Worm (Caenorhabditis elegans): ENCODE results near the gene C02G6.3.
A peak's percentile ranks its signal among the peaks of the same experiment; 100 is the strongest.

The C02G6.3 gene

DNA sequence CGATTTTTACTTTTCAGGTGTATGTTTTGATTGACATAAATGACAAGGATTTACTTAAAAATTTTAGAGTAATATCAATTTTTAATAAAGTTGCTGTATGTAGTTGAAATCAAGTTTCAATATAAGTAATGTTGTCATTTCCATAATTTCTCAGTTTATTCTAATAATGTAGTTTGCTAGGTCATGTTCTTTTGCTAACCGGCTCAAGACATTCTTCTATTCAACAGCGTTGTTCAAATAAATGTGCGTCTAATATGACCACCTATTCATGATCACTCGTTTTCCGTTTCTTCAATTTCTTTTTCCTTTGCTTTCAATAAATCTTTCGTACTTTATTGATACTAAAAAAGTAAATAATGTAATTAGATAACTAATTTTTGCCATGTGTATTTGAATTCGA, at the start of gene C02G6.3:
Gene C02G6.3, plus strand, starts transcription at position 301 of the 400 bp plus-strand sequence.
- TF ChIP-seq W03F9.2 (tag; optimal IDR thresholded peaks at IDR 0.05): no peak
- no peak for TF ChIP-seq dao-5 (tag; optimal IDR thresholded peaks at IDR 0.05)
- no peak for TF ChIP-seq him-1 (tag; optimal IDR thresholded peaks at IDR 0.05)

DNA sequence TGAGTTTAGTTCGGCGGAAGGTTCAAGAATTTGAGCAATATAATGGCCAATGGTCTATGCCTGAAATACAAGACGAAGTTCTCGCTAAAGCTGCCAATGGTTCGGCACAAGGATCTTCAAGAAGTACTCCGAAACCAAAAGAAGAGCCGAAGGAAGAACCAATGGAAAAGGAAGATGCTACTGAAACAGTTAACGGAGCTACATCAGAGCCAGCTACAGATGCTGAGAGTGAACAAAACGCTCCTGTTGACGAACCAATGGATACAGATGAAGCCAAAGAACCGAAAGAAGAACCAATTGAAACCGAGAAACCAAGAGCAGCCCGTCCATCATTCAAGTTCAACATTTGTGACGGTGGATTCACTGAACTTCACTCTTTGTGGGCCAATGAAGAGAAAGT, 48.9 kb upstream of the C02G6.3 start:
- no peak for TF ChIP-seq dao-5 (tag; optimal IDR thresholded peaks at IDR 0.05)
- TF ChIP-seq W03F9.2 (tag; optimal IDR thresholded peaks at IDR 0.05): no peak
- no peak for TF ChIP-seq him-1 (tag; optimal IDR thresholded peaks at IDR 0.05)

- TF ChIP-seq dao-5 (tag; optimal IDR thresholded peaks at IDR 0.05) (no peak), him-1 (tag; optimal IDR thresholded peaks at IDR 0.05) (no peak), W03F9.2 (tag; optimal IDR thresholded peaks at IDR 0.05) (no peak)
Measured at ce11 chrV:5832799-5833198, 47.4 kb upstream of the C02G6.3 start.

ce11 chrV:5833531-5833930, 46.6 kb upstream of the C02G6.3 start, which contains the start of gene srh-76:
Gene srh-76, plus strand, starts transcription at chrV:5833831.
- no peak for TF ChIP-seq W03F9.2 (tag; optimal IDR thresholded peaks at IDR 0.05)
- TF ChIP-seq him-1 (tag; optimal IDR thresholded peaks at IDR 0.05): no peak
- TF ChIP-seq dao-5 (tag; optimal IDR thresholded peaks at IDR 0.05): no peak

ce11 chrV:5835397-5835796, 44.8 kb upstream of the C02G6.3 start:
- TF ChIP-seq him-1 (tag; optimal IDR thresholded peaks at IDR 0.05): no peak
- TF ChIP-seq W03F9.2 (tag; optimal IDR thresholded peaks at IDR 0.05): no peak
- no peak for TF ChIP-seq dao-5 (tag; optimal IDR thresholded peaks at IDR 0.05)

DNA sequence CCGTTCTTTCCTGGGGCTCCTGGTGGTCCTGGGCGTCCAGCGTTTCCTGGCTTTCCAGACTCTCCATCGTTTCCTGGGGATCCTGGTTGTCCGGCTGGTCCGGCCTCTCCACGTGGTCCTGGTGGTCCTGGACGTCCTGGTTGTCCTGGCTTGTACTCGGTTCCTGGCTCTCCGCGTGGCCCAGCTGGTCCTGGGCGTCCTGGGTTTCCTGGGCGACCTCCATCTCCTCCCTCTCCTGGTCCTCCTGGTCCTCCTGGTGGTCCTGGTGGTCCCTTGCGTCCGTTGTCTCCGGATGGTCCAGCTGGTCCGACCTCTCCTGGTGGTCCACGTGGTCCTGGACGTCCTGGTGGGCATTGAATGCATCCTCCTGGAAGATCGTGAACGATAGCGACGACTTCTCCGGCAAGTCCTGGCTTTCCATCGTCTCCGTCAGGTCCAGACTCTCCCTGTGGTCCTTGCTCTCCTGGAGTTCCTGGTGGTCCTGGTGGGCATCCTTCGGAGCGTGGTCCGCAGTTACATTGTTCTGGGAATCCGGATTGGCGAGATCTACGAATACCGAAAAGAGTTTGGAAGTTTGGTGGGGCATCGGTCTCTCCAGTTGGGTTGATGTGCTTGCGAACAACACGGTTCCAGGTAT, 44.1 kb upstream of the C02G6.3 start:
- TF ChIP-seq W03F9.2 (tag; optimal IDR thresholded peaks at IDR 0.05): no peak
- no peak for TF ChIP-seq him-1 (tag; optimal IDR thresholded peaks at IDR 0.05)
- no peak for TF ChIP-seq dao-5 (tag; optimal IDR thresholded peaks at IDR 0.05)

DNA sequence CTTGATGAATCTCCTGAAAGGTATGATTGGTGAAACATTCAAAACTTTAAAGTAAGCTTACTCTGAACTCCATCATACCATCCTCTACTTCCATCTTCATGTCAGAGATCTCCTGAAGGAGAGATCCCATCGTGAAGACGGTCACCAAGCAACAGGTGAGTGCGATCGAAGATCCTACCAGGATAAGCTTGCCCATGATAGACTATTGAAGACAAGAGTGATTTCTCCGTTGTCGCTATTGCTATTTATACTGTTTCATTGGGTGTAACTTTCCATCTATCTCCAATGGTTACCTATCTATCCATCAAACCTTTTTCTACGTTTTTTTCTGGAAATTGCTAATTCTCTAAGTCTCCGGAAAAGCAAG, 43.6 kb upstream of the C02G6.3 start, which contains the start of gene col-140:
Gene col-140, minus strand, starts transcription at position 219 of the 367 bp plus-strand sequence.
- TF ChIP-seq him-1 (tag; optimal IDR thresholded peaks at IDR 0.05) (no peak), dao-5 (tag; optimal IDR thresholded peaks at IDR 0.05) (no peak), W03F9.2 (tag; optimal IDR thresholded peaks at IDR 0.05) (no peak)

- TF ChIP-seq dao-5 (tag; optimal IDR thresholded peaks at IDR 0.05): no peak
- TF ChIP-seq him-1 (tag; optimal IDR thresholded peaks at IDR 0.05): no peak
- no peak for TF ChIP-seq W03F9.2 (tag; optimal IDR thresholded peaks at IDR 0.05)
Measured at ce11 chrV:5838576-5839366, 41.4 kb upstream of the C02G6.3 start, which contains the start of gene F26F12.2. Gene F26F12.2, minus strand, starts transcription at chrV:5838613.

ce11 chrV:5840939-5841338, 39.2 kb upstream of the C02G6.3 start:
- TF ChIP-seq him-1 (tag; optimal IDR thresholded peaks at IDR 0.05): no peak
- no peak for TF ChIP-seq W03F9.2 (tag; optimal IDR thresholded peaks at IDR 0.05)
- no peak for TF ChIP-seq dao-5 (tag; optimal IDR thresholded peaks at IDR 0.05)

DNA sequence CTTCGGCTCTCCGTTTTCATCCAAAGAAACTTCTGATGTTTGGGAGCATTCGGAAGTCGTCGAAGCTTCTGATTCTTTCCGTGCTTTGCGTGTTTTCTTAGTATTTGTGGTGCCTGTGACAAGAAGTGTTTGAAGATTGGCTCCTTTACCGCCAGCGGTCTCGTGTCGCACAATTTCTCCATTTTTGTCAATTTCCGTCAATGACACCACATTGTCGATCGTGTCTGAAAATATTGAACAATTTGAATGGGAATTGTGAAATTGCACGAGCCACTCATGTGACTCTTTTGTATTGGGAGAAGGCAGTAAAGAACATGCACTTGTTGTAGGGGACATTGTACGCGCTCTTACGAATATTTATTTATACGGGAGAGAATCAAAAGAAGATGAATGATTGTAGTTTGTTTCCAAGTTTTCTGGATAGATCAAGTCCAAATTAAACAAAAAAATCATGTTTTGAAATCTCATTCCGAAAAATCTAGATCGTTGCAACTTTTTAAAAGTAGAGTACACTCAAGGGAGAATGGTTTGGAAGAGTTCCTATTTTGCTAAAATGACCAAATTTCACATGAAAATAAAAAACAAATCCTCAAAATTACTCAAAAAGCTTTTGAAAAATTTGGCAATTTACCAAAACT, 37.5 kb upstream of the C02G6.3 start:
- TF ChIP-seq him-1 (tag; optimal IDR thresholded peaks at IDR 0.05): no peak
- TF ChIP-seq dao-5 (tag; optimal IDR thresholded peaks at IDR 0.05): no peak
- TF ChIP-seq W03F9.2 (tag; optimal IDR thresholded peaks at IDR 0.05): no peak

DNA sequence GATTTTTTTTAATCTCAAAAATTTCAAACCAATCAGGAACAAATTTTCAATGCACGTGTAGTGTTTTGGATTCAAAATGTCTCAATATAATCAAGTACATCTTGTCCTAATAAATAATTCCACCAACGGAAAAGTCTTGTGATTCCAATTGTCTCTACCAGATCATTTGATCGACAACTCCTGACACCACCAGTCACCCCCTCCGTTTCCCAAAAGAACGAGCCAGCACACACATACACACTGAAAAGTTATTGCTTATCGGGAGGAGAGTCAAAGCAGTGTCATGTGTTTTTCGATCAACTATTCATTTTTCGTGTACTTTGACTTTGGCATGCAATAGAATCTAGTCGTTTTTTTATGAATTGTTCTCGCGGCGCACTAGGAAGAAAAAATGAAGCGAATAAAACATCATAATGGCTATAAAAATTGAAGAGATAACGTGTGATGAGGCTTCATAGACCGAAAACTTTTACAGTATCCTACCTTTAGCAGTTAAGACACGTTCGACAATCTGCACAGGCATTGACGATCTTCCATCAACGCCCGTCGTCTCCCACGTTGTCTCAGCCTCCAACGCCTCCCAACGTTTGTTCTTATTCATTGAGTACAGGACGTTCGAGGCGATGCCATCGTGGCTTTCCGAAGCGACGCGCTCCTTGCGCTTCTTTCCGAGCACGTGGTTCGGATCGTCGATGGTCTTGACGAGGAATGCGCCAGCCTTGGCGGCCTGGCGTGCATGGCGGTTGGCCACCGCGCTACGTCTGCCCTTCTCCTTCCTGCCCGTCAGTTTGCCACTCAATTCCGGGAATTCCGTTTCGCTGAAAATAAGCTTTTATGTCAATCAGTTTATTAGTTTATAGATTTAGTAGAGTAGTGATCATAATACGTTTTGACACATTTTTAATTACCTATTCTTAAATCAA, 36.5 kb upstream of the C02G6.3 start:
- TF ChIP-seq dao-5 (tag; optimal IDR thresholded peaks at IDR 0.05): no peak
- TF ChIP-seq him-1 (tag; optimal IDR thresholded peaks at IDR 0.05): no peak
- no peak for TF ChIP-seq W03F9.2 (tag; optimal IDR thresholded peaks at IDR 0.05)

ce11 chrV:5844349-5844760, 35.8 kb upstream of the C02G6.3 start:
- TF ChIP-seq dao-5 (tag; optimal IDR thresholded peaks at IDR 0.05) (no peak), W03F9.2 (tag; optimal IDR thresholded peaks at IDR 0.05) (peak; percentile 28), him-1 (tag; optimal IDR thresholded peaks at IDR 0.05) (peak; percentile 21)

DNA sequence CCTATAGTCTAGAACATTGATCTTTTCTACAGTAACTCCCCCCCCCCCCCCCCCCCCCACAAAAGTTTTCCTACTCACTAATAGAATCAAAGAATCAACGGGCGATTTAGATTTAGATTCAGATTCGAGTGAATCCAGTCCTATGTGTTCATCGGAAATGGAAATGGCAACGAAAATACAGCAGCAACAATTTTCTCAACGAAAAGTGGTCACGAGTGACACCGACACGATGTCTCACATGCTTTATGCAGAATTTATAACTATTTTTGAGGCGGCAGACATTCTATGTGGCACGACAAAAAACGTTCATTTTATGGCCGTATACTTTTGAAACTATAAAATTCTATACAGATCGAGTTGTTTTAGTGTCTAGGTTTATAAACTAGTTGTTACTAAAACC, 35.0 kb upstream of the C02G6.3 start:
- TF ChIP-seq dao-5 (tag; optimal IDR thresholded peaks at IDR 0.05) (no peak), W03F9.2 (tag; optimal IDR thresholded peaks at IDR 0.05) (no peak), him-1 (tag; optimal IDR thresholded peaks at IDR 0.05) (no peak)
